Worm (Caenorhabditis elegans): ENCODE data around the gene R11G1.1.

Gene R11G1.1

ce11 chrX:3695826-3696225 is 36.5 kb downstream of the R11G1.1 start:
- TF ChIP-seq pbrm-1 (GFP tag; IDR thresholded peaks at IDR 0.05) (no peak), B0035.1 (tag; optimal IDR thresholded peaks at IDR 0.05) (no peak), ZK185.1 (tag; optimal IDR thresholded peaks at IDR 0.05; ENCODE audit: poor library complexity, severe bottlenecking) (no peak), unc-130 (GFP tag; optimal IDR thresholded peaks at IDR 0.05) (no peak), lir-1 (GFP tag; conservative IDR thresholded peaks at IDR 0.05) (no peak), snpc-1.3 (tag; optimal IDR thresholded peaks at IDR 0.05; ENCODE audit: insufficient read depth) (no peak), lin-26 (GFP tag; IDR thresholded peaks at IDR 0.05) (0 out of 2 replicates have a peak, but pooled peaks have one; percentile 19), atf-7 (tag; optimal IDR thresholded peaks at IDR 0.05) (no peak), ceh-100 (GFP tag; IDR thresholded peaks at IDR 0.05) (no peak), Y79H2A.3 (GFP tag; conservative IDR thresholded peaks at IDR 0.05) (no peak), ceh-79 (tag; optimal IDR thresholded peaks at IDR 0.05) (no peak), nhr-27 (tag; optimal IDR thresholded peaks at IDR 0.05) (no peak), D2030.7 (GFP tag; IDR thresholded peaks at IDR 0.05) (no peak), cebp-1 (GFP tag; IDR thresholded peaks at IDR 0.05) (no peak), cebp-1 (tag; optimal IDR thresholded peaks at IDR 0.05) (peak; percentile 49)

DNA sequence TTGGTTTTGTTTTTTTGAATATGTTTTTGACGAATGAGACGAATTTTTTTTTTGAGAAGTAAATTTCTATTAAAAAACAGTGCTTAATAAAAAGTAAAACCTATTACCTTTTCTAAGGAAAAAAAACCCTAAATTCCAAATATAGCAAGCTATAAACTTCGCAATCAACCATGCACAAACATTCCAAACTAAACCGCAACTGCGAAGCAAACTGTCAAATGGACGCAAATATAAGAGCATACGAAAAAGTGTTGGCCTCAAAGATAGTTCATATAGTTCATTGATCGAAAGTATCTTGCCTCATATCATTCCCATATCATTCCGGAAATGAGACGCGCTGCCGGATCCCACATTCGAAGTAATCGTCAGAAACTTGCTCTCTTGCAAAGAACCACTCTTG is 37.3 kb downstream of the R11G1.1 start, which contains the start of gene C01C4.3:
Gene C01C4.3, plus strand, starts transcription at position 301 of the 400 bp plus-strand sequence.
- TF ChIP-seq snpc-1.1 (tag; optimal IDR thresholded peaks at IDR 0.05; ENCODE audit: insufficient read depth) (no peak), B0019.2 (GFP tag; conservative IDR thresholded peaks at IDR 0.05) (no peak), ceh-58 (GFP tag; IDR thresholded peaks at IDR 0.05) (no peak), hlh-12 (tag; optimal IDR thresholded peaks at IDR 0.05) (no peak), Y56A3A.18 (GFP tag; IDR thresholded peaks at IDR 0.05) (no peak)

ce11 chrX:3697623-3698022 is 38.3 kb downstream of the R11G1.1 start:
- TF ChIP-seq akir-1 (GFP tag; optimal IDR thresholded peaks at IDR 0.05) (peak; percentile 56), zim-3 (tag; optimal IDR thresholded peaks at IDR 0.05) (peak; percentile 65), athp-1 (tag; optimal IDR thresholded peaks at IDR 0.05) (peak; percentile 60), lsy-27 (tag; optimal IDR thresholded peaks at IDR 0.05; ENCODE audit: borderline replicate concordance, insufficient read depth) (peak; percentile 78), snpc-1.3 (tag; optimal IDR thresholded peaks at IDR 0.05; ENCODE audit: insufficient read depth) (peak; percentile 80), T26A5.8 (tag; optimal IDR thresholded peaks at IDR 0.05) (peak; percentile 58), Y95B8A.8 (GFP tag; IDR thresholded peaks at IDR 0.05) (no peak), tbx-9 (tag; optimal IDR thresholded peaks at IDR 0.05; ENCODE audit: borderline replicate concordance) (no peak), Y79H2A.3 (GFP tag; conservative IDR thresholded peaks at IDR 0.05) (no peak), rec-8 (tag; optimal IDR thresholded peaks at IDR 0.05) (peak; percentile 74 to 79), F23B12.7 (tag; optimal IDR thresholded peaks at IDR 0.05; ENCODE audit: insufficient read depth) (peak; percentile 75), snpc-4 (GFP tag; optimal IDR thresholded peaks at IDR 0.05) (peak; percentile 67), snpc-4 (tag; optimal IDR thresholded peaks at IDR 0.05) (peak in 2 of 4 experiments; percentile 49 to 84), efl-1 (GFP tag; optimal IDR thresholded peaks at IDR 0.05) (no peak), chd-7 (tag; optimal IDR thresholded peaks at IDR 0.05) (peak; percentile 78), ama-1 (optimal IDR thresholded peaks at IDR 0.05) (no peak), ama-1 (GFP tag; optimal IDR thresholded peaks at IDR 0.05) (peak; percentile 75 to 76), nhr-120 (GFP tag; IDR thresholded peaks at IDR 0.05) (no peak), dpl-1 (GFP tag; optimal IDR thresholded peaks at IDR 0.05) (peak; percentile 7), lin-54 (GFP tag; optimal IDR thresholded peaks at IDR 0.05) (peak; percentile 61), cebp-2 (GFP tag; IDR thresholded peaks at IDR 0.05) (0 out of 2 replicates have a peak, but pooled peaks have one; percentile 55), ztf-22 (GFP tag; optimal IDR thresholded peaks at IDR 0.05) (peak; percentile 18), ccch-3 (GFP tag; optimal IDR thresholded peaks at IDR 0.05) (no peak), F10E7.11 (tag; optimal IDR thresholded peaks at IDR 0.05) (peak; percentile 25), F22D6.2 (tag; optimal IDR thresholded peaks at IDR 0.05) (no peak), ceh-27 (GFP tag; optimal IDR thresholded peaks at IDR 0.05) (peak; percentile 68), attf-5 (GFP tag; optimal IDR thresholded peaks at IDR 0.05) (peak; percentile 71), hrde-1 (tag; optimal IDR thresholded peaks at IDR 0.05; ENCODE audit: borderline replicate concordance) (peak; percentile 44)
